Fruit fly (Drosophila melanogaster): ENCODE measurements around the gene CG8119.

- TF ChIP-seq usp (GFP tag; optimal IDR thresholded peaks at IDR 0.05) (no peak), psq (optimal IDR thresholded peaks at IDR 0.05) (no peak), pan (optimal IDR thresholded peaks at IDR 0.05) (no peak), Dll (optimal IDR thresholded peaks at IDR 0.05) (no peak), CG8478 (optimal IDR thresholded peaks at IDR 0.05) (no peak)
These were observed 10.8 kb upstream of the CG8119 start for dm6 chrX:15651559-15651958.
